Worm (Caenorhabditis elegans): ENCODE results near the gene mrpl-4.

The mrpl-4 gene

DNA sequence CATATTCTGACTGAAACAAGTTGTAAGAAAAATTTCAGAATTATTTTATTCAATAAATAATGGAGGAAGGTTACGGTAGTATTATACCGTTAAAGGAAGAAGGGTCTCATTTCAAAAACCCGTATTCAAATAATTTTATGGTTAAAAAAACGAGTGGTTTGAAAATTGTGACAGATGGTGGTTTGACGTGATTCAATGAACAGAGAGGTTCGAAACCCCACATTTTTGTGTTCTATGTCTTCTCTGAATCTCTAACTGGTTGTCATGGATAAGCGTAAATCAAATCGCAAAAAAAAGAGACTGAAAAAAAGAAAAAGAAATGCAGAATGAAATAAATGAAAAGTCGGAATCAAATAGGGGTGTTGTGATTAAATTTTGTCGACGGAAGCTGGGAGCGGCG, 40.3 kb downstream of the mrpl-4 start, which contains the start of gene ZK994.6:
Gene ZK994.6 (minus strand): TSS at position 101 of the 400 bp plus-strand sequence.
- TF ChIP-seq dao-5 (tag; optimal IDR thresholded peaks at IDR 0.05) (no peak), him-1 (tag; optimal IDR thresholded peaks at IDR 0.05) (no peak), W03F9.2 (tag; optimal IDR thresholded peaks at IDR 0.05) (no peak)

DNA sequence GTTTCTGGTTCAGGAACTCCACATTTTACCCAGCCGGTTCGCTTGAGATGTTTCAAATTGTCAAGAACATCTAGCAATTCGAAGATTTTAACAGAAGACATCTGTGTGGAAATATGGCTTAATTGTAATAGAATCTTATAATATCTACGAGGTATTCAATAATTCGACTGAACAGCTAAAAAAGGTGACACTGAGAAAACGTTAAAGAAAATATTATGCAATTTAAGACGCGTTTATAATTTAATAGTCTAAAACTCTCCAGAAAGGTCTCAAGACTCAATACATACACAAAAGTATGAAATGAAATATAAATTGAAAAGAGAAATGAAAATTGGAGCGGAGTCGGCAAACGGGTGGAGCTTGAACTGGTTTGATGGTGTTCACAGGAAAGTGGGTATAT, 46.3 kb downstream of the mrpl-4 start, which contains the start of gene F45F2.9:
Gene F45F2.9 (minus strand): TSS at position 101 of the 400 bp plus-strand sequence.
- no peak for TF ChIP-seq dao-5 (tag; optimal IDR thresholded peaks at IDR 0.05)
- TF ChIP-seq W03F9.2 (tag; optimal IDR thresholded peaks at IDR 0.05) = no peak

DNA sequence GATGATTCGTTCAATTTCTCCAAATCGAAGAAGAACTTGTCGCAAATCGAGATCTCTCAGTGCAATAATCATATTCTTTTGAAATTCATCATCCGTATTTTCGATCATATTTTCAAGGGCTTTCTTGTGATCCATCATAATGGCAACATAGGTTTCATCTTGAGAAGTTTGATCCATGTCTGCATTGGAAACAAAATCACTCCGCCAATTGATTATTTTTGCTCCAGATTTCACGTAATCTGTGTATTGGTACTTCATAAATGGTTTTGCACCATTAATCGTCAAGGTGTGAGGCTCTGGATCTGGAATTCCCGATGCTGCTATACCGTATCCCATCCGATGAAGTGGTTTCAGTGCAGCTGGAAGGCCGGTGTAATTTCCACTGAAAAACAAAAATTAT, 49.4 kb downstream of the mrpl-4 start:
- TF ChIP-seq W03F9.2 (tag; optimal IDR thresholded peaks at IDR 0.05) (no peak), dao-5 (tag; optimal IDR thresholded peaks at IDR 0.05) (no peak), him-1 (tag; optimal IDR thresholded peaks at IDR 0.05) (no peak)

DNA sequence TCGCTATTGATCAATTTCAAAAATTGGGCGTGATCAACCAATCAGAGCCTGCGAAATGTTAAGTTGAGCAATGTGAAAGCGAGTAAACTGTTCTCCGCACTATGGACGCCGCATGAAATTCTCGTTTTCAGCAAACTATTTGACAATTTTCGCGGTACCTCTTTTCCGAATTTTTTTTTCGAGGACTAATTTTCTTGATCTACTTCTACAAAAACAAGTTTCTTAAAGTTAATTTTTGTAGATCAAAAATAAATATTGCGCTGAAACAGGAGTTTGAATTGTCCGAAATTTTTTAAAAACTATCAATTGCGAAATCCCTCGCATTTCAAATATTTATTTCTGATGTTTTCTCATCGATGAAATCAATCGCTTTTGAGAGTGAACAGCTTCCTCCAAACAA, 50.6 kb downstream of the mrpl-4 start:
- TF ChIP-seq W03F9.2 (tag; optimal IDR thresholded peaks at IDR 0.05) (no peak), him-1 (tag; optimal IDR thresholded peaks at IDR 0.05) (no peak), dao-5 (tag; optimal IDR thresholded peaks at IDR 0.05) (no peak)

DNA sequence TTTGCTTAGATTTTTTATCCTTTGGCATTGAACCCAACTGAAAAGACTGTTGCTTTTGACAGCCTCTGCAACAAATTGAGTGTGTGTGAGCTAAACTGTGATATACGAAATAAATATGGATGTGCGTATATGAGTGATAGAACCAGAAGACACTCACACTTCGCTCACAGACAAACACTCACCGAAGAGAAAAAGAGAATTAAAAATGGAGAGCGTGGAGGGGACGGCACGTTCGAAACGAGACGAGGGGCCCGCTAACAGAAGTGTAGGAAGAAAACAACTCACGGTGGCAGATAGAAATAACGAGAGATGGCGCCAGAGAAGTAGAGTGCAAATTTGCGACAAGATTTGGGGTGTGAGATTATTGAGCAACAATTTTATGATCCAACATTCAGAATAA, 51.2 kb downstream of the mrpl-4 start:
- no peak for TF ChIP-seq him-1 (tag; optimal IDR thresholded peaks at IDR 0.05)
- TF ChIP-seq dao-5 (tag; optimal IDR thresholded peaks at IDR 0.05) = no peak
- no peak for TF ChIP-seq W03F9.2 (tag; optimal IDR thresholded peaks at IDR 0.05)

Data from whole organism, L4/young adult.